Fruit fly (Drosophila melanogaster) whole organism, embryonic: Measurements from ENCODE around the gene CG1317.
A peak's percentile ranks its signal among the peaks of the same experiment; 100 is the strongest.

Experiments
- Atf6 ChIP-seq: fragments of 200-800 bp; sonication (Bioruptor generic); IDR thresholded peaks from 2 replicates; pipeline ENCODE4 v1.3.6; 2022; ENCODE audit warnings: missing biosample characterization, missing genetic modification characterization
- Awh ChIP-seq: fragments of 200-800 bp; sonication (Bioruptor generic); IDR thresholded peaks from 2 replicates; pipeline ENCODE4, ENCODE4 v1.3.6; 2022; ENCODE audit warnings: missing biosample characterization, missing genetic modification characterization
- BtbVII ChIP-seq: fragments of 200-800 bp; sonication (Bioruptor generic); optimal IDR thresholded peaks from 3 replicates; lab custom pipeline; 2017; ENCODE audit warnings: missing biosample characterization, mild to moderate bottlenecking, missing genetic modification characterization
- C15 ChIP-seq: fragments of 200-800 bp; sonication (Bioruptor generic); IDR thresholded peaks from 3 replicates; pipeline ENCODE4 v1.3.6; 2022; ENCODE audit warnings: missing biosample characterization, missing genetic modification characterization
- CG10366 ChIP-seq: fragments of 200-800 bp; sonication (Bioruptor generic); IDR thresholded peaks from 2 replicates; pipeline ENCODE4 v1.3.6; 2022; ENCODE audit warnings: missing biosample characterization, missing genetic modification characterization
- CG11456 ChIP-seq: fragments of 200-800 bp; sonication (Bioruptor generic); IDR thresholded peaks from 3 replicates; pipeline ENCODE4 v1.3.6; 2022; ENCODE audit warnings: missing biosample characterization, missing genetic modification characterization
- CG13287 ChIP-seq: fragments of 200-800 bp; sonication (Bioruptor generic); IDR thresholded peaks from 2 replicates; pipeline ENCODE4 v1.3.6; 2022; ENCODE audit warnings: missing biosample characterization, missing genetic modification characterization; ENCODE audit not compliant: partially characterized antibody
- CG13624 ChIP-seq: fragments of 200-800 bp; sonication (Bioruptor generic); optimal IDR thresholded peaks from 2 replicates; lab custom pipeline; 2016; ENCODE audit warnings: missing biosample characterization, missing genetic modification characterization
- CG14965 ChIP-seq: fragments of 200-800 bp; sonication (Bioruptor generic); optimal IDR thresholded peaks from 2 replicates; lab custom pipeline; 2016; ENCODE audit warnings: missing biosample characterization, missing genetic modification characterization, borderline replicate concordance
- CG17186 ChIP-seq: fragments of 200-800 bp; sonication (Bioruptor generic); optimal IDR thresholded peaks from 3 replicates; lab custom pipeline; 2017; ENCODE audit warnings: missing biosample characterization, missing genetic modification reagents, missing genetic modification characterization
- CG17568 ChIP-seq: fragments of 200-800 bp; sonication (Bioruptor generic); optimal IDR thresholded peaks from 2 replicates; lab custom pipeline; 2018; ENCODE audit warnings: missing biosample characterization, mild to moderate bottlenecking, missing genetic modification characterization, moderate library complexity
- CG17912 ChIP-seq: fragments of 200-800 bp; sonication (Bioruptor generic); optimal IDR thresholded peaks from 2 replicates; lab custom pipeline; 2018; ENCODE audit warnings: missing biosample characterization, mild to moderate bottlenecking, missing genetic modification characterization
- CG18011 ChIP-seq: fragments of 200-800 bp; sonication (Bioruptor generic); optimal IDR thresholded peaks from 2 replicates; lab custom pipeline; 2017; ENCODE audit warnings: missing biosample characterization, missing genetic modification characterization, mild to moderate bottlenecking, moderate library complexity, missing genotype
- CG33557 ChIP-seq: fragments of 200-800 bp; sonication (Bioruptor generic); optimal IDR thresholded peaks from 2 replicates; lab custom pipeline; 2019; ENCODE audit warnings: missing biosample characterization, mild to moderate bottlenecking, missing genetic modification characterization, moderate library complexity
- CG3838 ChIP-seq: fragments of 200-800 bp; sonication (Bioruptor generic); optimal IDR thresholded peaks from 3 replicates; lab custom pipeline; 2016; ENCODE audit warnings: missing biosample characterization, missing genetic modification characterization
- CG3995 ChIP-seq: fragments of 200-800 bp; sonication (Bioruptor generic); optimal IDR thresholded peaks from 3 replicates; lab custom pipeline; 2016; ENCODE audit warnings: missing biosample characterization, missing genetic modification characterization
- CG7357 ChIP-seq: fragments of 200-800 bp; sonication (Bioruptor generic); IDR thresholded peaks from 3 replicates; pipeline ENCODE4 v1.3.6; 2022; ENCODE audit warnings: missing biosample characterization, missing genetic modification characterization
- CG7987 ChIP-seq: fragments of 200-800 bp; sonication (Bioruptor generic); optimal IDR thresholded peaks from 2 replicates; lab custom pipeline; 2018; ENCODE audit warnings: missing biosample characterization, mild to moderate bottlenecking, missing genetic modification characterization, moderate library complexity
- CG9932 ChIP-seq: fragments of 200-800 bp; sonication (Bioruptor generic); IDR thresholded peaks from 2 replicates; pipeline ENCODE4 v1.3.6; 2022; ENCODE audit warnings: missing biosample characterization, missing genetic modification characterization
- Chrac-16 ChIP-seq: fragments of 200-800 bp; sonication (Bioruptor generic); optimal IDR thresholded peaks from 3 replicates; lab custom pipeline; 2016; ENCODE audit warnings: missing biosample characterization, missing genetic modification characterization
- CoRest ChIP-seq: fragments of 200-800 bp; sonication (Bioruptor generic); optimal IDR thresholded peaks from 3 replicates; lab custom pipeline; 2018; ENCODE audit warnings: missing biosample characterization, mild to moderate bottlenecking, missing genetic modification characterization, moderate library complexity
- CrebB ChIP-seq: fragments of 200-800 bp; sonication (Bioruptor generic); optimal IDR thresholded peaks from 3 replicates; lab custom pipeline; 2018; ENCODE audit warnings: missing biosample characterization, mild to moderate bottlenecking, missing genetic modification characterization
- Dad ChIP-seq: fragments of 200-800 bp; sonication (Bioruptor generic); optimal IDR thresholded peaks from 3 replicates; lab custom pipeline; 2016; ENCODE audit warnings: missing biosample characterization, missing genetic modification characterization
- Dp ChIP-seq: fragments of 200-800 bp; sonication (Bioruptor generic); optimal IDR thresholded peaks from 2 replicates; lab custom pipeline; 2018; ENCODE audit warnings: missing biosample characterization, mild to moderate bottlenecking, missing genetic modification characterization, moderate library complexity
- Eip74EF ChIP-seq, 2 experiments: fragments of 200-800 bp in 1 of 2; fragments of >200 bp in 1 of 2; sonication (Bioruptor generic) in 1 of 2; optimal IDR thresholded peaks; 2 replicates each; lab custom pipeline; 2017 to 2019; ENCODE audit warnings: missing biosample characterization in 2 of 2, missing genetic modification characterization in 2 of 2, mild to moderate bottlenecking in 1 of 2, moderate library complexity in 1 of 2
- HLH3B ChIP-seq: fragments of 200-800 bp; sonication (Bioruptor generic); IDR thresholded peaks from 2 replicates; pipeline ENCODE4 v1.3.6; 2022; ENCODE audit warnings: missing biosample characterization, missing genetic modification characterization
- HLH4C ChIP-seq: fragments of 200-800 bp; sonication (Bioruptor generic); IDR thresholded peaks from 3 replicates; pipeline ENCODE4 v1.3.6; 2022; ENCODE audit warnings: missing biosample characterization, missing genetic modification characterization; ENCODE audit not compliant: partially characterized antibody
- Lim3 ChIP-seq: fragments of 200-800 bp; sonication (Bioruptor generic); IDR thresholded peaks from 2 replicates; pipeline ENCODE4 v1.3.6; 2022; ENCODE audit warnings: missing biosample characterization, missing genetic modification characterization
- NFAT ChIP-seq: fragments of 200-800 bp; sonication (Bioruptor generic); IDR thresholded peaks from 2 replicates; pipeline ENCODE4 v1.3.6; 2022; ENCODE audit warnings: missing biosample characterization, missing genetic modification characterization
- Ptx1 ChIP-seq: fragments of 200-800 bp; sonication (Bioruptor generic); IDR thresholded peaks from 2 replicates; pipeline ENCODE4 v1.3.6; 2022; ENCODE audit warnings: missing biosample characterization, missing genetic modification characterization
- Side ChIP-seq: fragments of 200-800 bp; sonication (Bioruptor generic); optimal IDR thresholded peaks from 2 replicates; lab custom pipeline; 2016; ENCODE audit warnings: missing biosample characterization, missing genetic modification characterization
- ab ChIP-seq: fragments of 200-800 bp; sonication (Bioruptor generic); optimal IDR thresholded peaks from 2 replicates; lab custom pipeline; 2016; ENCODE audit warnings: missing biosample characterization, missing genetic modification characterization
- aop ChIP-seq: fragments of 200-800 bp; sonication (Bioruptor generic); IDR thresholded peaks from 2 replicates; pipeline ENCODE4 v1.3.6; 2022; ENCODE audit warnings: missing biosample characterization, missing genetic modification characterization
- caup ChIP-seq: fragments of 200-800 bp; sonication (Bioruptor generic); optimal IDR thresholded peaks from 3 replicates; lab custom pipeline; 2017; ENCODE audit warnings: missing biosample characterization, mild to moderate bottlenecking, missing genetic modification characterization, moderate library complexity; ENCODE audit not compliant: severe bottlenecking
- corto ChIP-seq: fragments of 200-800 bp; sonication (Bioruptor generic); optimal IDR thresholded peaks from 2 replicates; lab custom pipeline; 2016; ENCODE audit warnings: missing biosample characterization, mild to moderate bottlenecking, missing genetic modification characterization, moderate library complexity
- dysf ChIP-seq: fragments of 200-800 bp; sonication (Bioruptor generic); IDR thresholded peaks from 3 replicates; pipeline ENCODE4 v1.3.6; 2022; ENCODE audit warnings: missing biosample characterization, missing genetic modification characterization
- gcm ChIP-seq: fragments of 200-800 bp; sonication (Bioruptor generic); optimal IDR thresholded peaks from 2 replicates; lab custom pipeline; 2019; ENCODE audit warnings: missing biosample characterization, mild to moderate bottlenecking, missing genetic modification characterization, moderate library complexity
- grau ChIP-seq: fragments of 200-800 bp; optimal IDR thresholded peaks from 3 replicates; lab custom pipeline; 2019; ENCODE audit warnings: missing biosample characterization, mild to moderate bottlenecking, missing genetic modification characterization, moderate library complexity
- gsb ChIP-seq: fragments of 200-800 bp; sonication (Bioruptor generic); IDR thresholded peaks from 2 replicates; pipeline ENCODE4 v1.3.6; 2022; ENCODE audit warnings: missing biosample characterization, missing genetic modification characterization
- hbn ChIP-seq: fragments of 200-800 bp; sonication (Bioruptor generic); IDR thresholded peaks from 2 replicates; pipeline ENCODE4 v1.3.6; 2022; ENCODE audit warnings: missing biosample characterization, missing genetic modification characterization; ENCODE audit not compliant: partially characterized antibody
- hth ChIP-seq: fragments of >200 bp; optimal IDR thresholded peaks from 2 replicates; lab custom pipeline; 2017; ENCODE audit warnings: inconsistent platforms
- inv ChIP-seq: fragments of 200-800 bp; sonication (Bioruptor generic); IDR thresholded peaks from 2 replicates; pipeline ENCODE4 v1.3.6; 2022; ENCODE audit warnings: missing biosample characterization, missing genetic modification characterization; ENCODE audit not compliant: partially characterized antibody
- ken ChIP-seq: fragments of 200-800 bp; sonication (Bioruptor generic); IDR thresholded peaks from 3 replicates; pipeline ENCODE4 v1.3.6; 2022; ENCODE audit warnings: missing biosample characterization, missing genetic modification characterization
- lov ChIP-seq, 2 experiments: fragments of 200-800 bp in 1 of 2; fragments of >200 bp in 1 of 2; sonication (Bioruptor generic) in 1 of 2; IDR thresholded peaks in 1 of 2; optimal IDR thresholded peaks in 1 of 2; 2 replicates in 1 of 2; 3 replicates in 1 of 2; pipeline versions ENCODE4 v1.3.6 to Lab custom; 2017 to 2022; ENCODE audit warnings: missing biosample characterization in 1 of 2, missing genetic modification characterization in 1 of 2
- pros ChIP-seq: fragments of 200-800 bp; sonication (Bioruptor generic); optimal IDR thresholded peaks from 3 replicates; lab custom pipeline; 2019; ENCODE audit warnings: missing biosample characterization, mild to moderate bottlenecking, missing genetic modification characterization, moderate library complexity
- repo ChIP-seq: fragments of 200-800 bp; sonication (Bioruptor generic); optimal IDR thresholded peaks from 2 replicates; lab custom pipeline; 2016; ENCODE audit warnings: missing biosample characterization, missing genetic modification characterization
- sima ChIP-seq: fragments of 200-800 bp; sonication (Bioruptor generic); optimal IDR thresholded peaks from 2 replicates; lab custom pipeline; 2016; ENCODE audit warnings: missing biosample characterization, missing genetic modification characterization
- sr ChIP-seq: fragments of 200-800 bp; sonication (Bioruptor generic); IDR thresholded peaks from 3 replicates; pipeline ENCODE4 v1.3.6; 2022; ENCODE audit warnings: missing biosample characterization, missing genetic modification characterization
- tx ChIP-seq: fragments of 200-800 bp; sonication (Bioruptor generic); optimal IDR thresholded peaks from 2 replicates; lab custom pipeline; 2016; ENCODE audit warnings: missing biosample characterization, missing genetic modification characterization
- usp ChIP-seq: fragments of >200 bp; optimal IDR thresholded peaks from 2 replicates; lab custom pipeline; 2017; ENCODE audit warnings: missing biosample characterization, missing genetic modification characterization
- zen2 ChIP-seq: fragments of 200-800 bp; sonication (Bioruptor generic); IDR thresholded peaks from 3 replicates; pipeline ENCODE4 v1.3.6; 2022; ENCODE audit warnings: missing biosample characterization, missing genetic modification characterization; ENCODE audit not compliant: partially characterized antibody

Gene CG1317

DNA sequence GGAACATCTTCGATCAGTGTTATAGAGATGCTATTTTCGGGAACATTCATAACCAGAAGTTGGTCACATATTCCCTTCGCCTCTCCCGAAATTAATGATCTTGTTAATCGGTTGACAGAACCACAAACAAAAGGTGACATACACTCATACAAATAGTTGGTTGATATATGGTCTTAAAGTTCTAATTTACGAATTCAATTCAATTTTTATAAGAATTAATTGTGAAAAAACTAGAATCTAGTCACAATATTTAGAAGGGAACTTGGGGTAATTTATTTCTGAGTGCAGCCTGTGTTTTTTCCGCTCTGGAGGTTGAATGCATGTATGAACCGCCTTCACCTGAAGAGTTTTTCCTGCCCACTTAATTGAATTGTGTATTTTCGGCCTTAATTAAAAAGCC, 28.0 kb upstream of the CG1317 start (continued):
- TF ChIP-seq grau (tag; lab: Kevin White, UChicago) (peak; percentile 9), tx (no peak), aop (GFP tag; lab: Robert Waterston, UW) (no peak), Eip74EF (GFP tag; optimal IDR thresholded peaks at IDR 0.05; lab: Kevin White, UChicago) (no peak), CG17912 (GFP tag; lab: Kevin White, UChicago) (no peak), ab (no peak), gsb (GFP tag; lab: Robert Waterston, UW) (no peak), pros (no peak), CG9932 (no peak), NFAT (GFP tag; lab: Robert Waterston, UW) (no peak), Ptx1 (no peak), CrebB (tag; lab: Kevin White, UChicago) (no peak), CoRest (tag; lab: Kevin White, UChicago) (no peak), Side (GFP tag; lab: Kevin White, UChicago) (no peak), sima (no peak), sr (no peak), CG17186 (GFP tag; lab: Kevin White, UChicago) (no peak), hbn (GFP tag; lab: Robert Waterston, UW) (no peak), Awh (no peak), CG13287 (no peak), gcm (GFP tag; lab: Kevin White, UChicago) (no peak), HLH3B (GFP tag; lab: Robert Waterston, UW) (no peak), CG11456 (GFP tag; lab: Robert Waterston, UW) (no peak), hth (lab: Kevin White, UChicago) (no peak), lov (optimal IDR thresholded peaks at IDR 0.05; lab: Kevin White, UChicago) (no peak), lov (GFP tag; IDR thresholded peaks at IDR 0.05; lab: Robert Waterston, UW) (0 out of 3 replicates have a peak, but pooled peaks have one; percentile 48), CG18011 (no peak), Lim3 (no peak), Atf6 (GFP tag; lab: Robert Waterston, UW) (no peak), inv (GFP tag; lab: Robert Waterston, UW) (no peak), zen2 (GFP tag; lab: Robert Waterston, UW) (no peak), CG3995 (no peak), corto (GFP tag; lab: Kevin White, UChicago) (no peak), C15 (GFP tag; lab: Robert Waterston, UW) (no peak), caup (no peak), ken (GFP tag; lab: Robert Waterston, UW) (no peak), usp (GFP tag; lab: Kevin White, UChicago) (no peak), CG3838 (GFP tag; lab: Kevin White, UChicago) (no peak), CG17568 (GFP tag; lab: Kevin White, UChicago) (no peak), HLH4C (no peak), CG7357 (GFP tag; lab: Robert Waterston, UW) (no peak), CG33557 (GFP tag; lab: Kevin White, UChicago) (no peak), Chrac-16 (GFP tag; lab: Kevin White, UChicago) (no peak), CG7987 (no peak), CG10366 (GFP tag; lab: Robert Waterston, UW) (0 out of 2 replicates have a peak, but pooled peaks have one; percentile 8), BtbVII (no peak), Dp (GFP tag; lab: Kevin White, UChicago) (no peak), CG14965 (GFP tag; lab: Kevin White, UChicago) (no peak), Dad (GFP tag; lab: Kevin White, UChicago) (no peak), dysf (GFP tag; lab: Robert Waterston, UW) (no peak), CG13624 (GFP tag; lab: Kevin White, UChicago) (no peak), repo (no peak)
